Worm (Caenorhabditis elegans) whole organism, midembryonic: ENCODE data around the gene nkb-2.

Experiments used
- cog-1 ChIP-seq: sonication (generic microtip); optimal IDR thresholded peaks from 2 replicates; lab custom pipeline; 2016; ENCODE audit warnings: missing genetic modification characterization, missing compliant biosample characterization
- flt-1 ChIP-seq: fragments of 200-800 bp; sonication (Bioruptor generic); IDR thresholded peaks from 2 replicates; pipeline ENCODE4 v1.3.6; 2022; ENCODE audit warnings: missing genetic modification characterization, missing compliant biosample characterization
- klf-2 ChIP-seq: fragments of 200-800 bp; sonication (Bioruptor generic); conservative IDR thresholded peaks from 2 replicates; pipeline ENCODE4 v1.3.6; 2022; ENCODE audit warnings: missing genetic modification reagents, missing genetic modification characterization, missing compliant biosample characterization
- med-1 ChIP-seq: sonication (generic microtip); optimal IDR thresholded peaks from 2 replicates; lab custom pipeline; 2017; ENCODE audit warnings: missing genetic modification characterization, mild to moderate bottlenecking, missing compliant biosample characterization, antibody characterized with exemption, missing genetic modification reagents; ENCODE audit not compliant: insufficient read depth
- tab-1 ChIP-seq: fragments of 200-800 bp; sonication (Bioruptor generic); IDR thresholded peaks from 2 replicates; pipeline ENCODE4 v1.3.6; 2022; ENCODE audit warnings: missing genetic modification characterization, missing compliant biosample characterization
- ztf-23 ChIP-seq: fragments of 200-800 bp; sonication (Bioruptor generic); IDR thresholded peaks from 2 replicates; pipeline ENCODE4 v1.3.6; 2022; ENCODE audit warnings: missing genetic modification reagents, missing genetic modification characterization, missing compliant biosample characterization

DNA sequence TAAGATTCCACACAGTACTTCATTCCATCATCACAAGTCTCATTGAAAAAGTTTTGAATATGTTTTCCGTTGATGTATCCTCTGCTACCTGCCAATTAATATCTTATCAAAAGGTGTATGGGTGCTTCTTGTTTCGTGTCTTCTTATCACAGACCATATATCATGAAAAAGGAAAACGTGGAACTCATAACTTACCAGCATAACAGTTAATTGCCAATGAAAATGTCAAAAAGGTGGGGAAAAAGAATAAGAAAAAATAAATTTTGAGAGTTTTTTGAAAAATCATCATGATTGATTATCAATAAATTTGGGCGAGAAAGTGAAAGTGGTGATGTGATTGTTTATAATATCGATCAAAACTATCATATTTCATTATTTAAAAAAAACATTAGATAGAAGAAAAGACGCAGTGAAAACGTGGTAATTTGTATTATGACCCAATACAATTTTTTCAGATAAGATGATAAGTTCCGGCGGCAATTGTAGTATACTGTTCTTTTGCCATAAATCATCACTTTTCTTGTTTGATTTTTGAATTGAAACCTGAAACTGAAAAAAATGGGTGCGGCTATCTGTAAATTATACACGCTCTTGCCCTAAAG is 40.3 kb downstream of the nkb-2 start, which contains the start of gene F56C4.4:
- TF ChIP-seq ztf-23 (no peak), klf-2 (GFP tag; lab: Robert Waterston, UW) (no peak), med-1 (GFP tag; lab: Kevin White, UChicago) (no peak), flt-1 (no peak), cog-1 (tag; lab: Kevin White, UChicago) (no peak), tab-1 (GFP tag; lab: Robert Waterston, UW) (no peak)
